Fruit fly (Drosophila melanogaster): ENCODE measurements around the gene CG13126.

CG13126 gene

dm6 chr2L:9908468-9908967, 45.5 kb downstream of the CG13126 start, which contains the start of gene CG13124:
CG13124 (minus strand) TSS chr2L:9908633.
- TF ChIP-seq cic (GFP tag; optimal IDR thresholded peaks at IDR 0.05) (peak; percentile 33), tj (GFP tag; optimal IDR thresholded peaks at IDR 0.05) (peak; percentile 14), CG7101 (tag; optimal IDR thresholded peaks at IDR 0.05) (peak; percentile 31), Hr96 (GFP tag; optimal IDR thresholded peaks at IDR 0.05) (peak; percentile 6), CG33017 (tag; optimal IDR thresholded peaks at IDR 0.05) (peak; percentile 52), Mnt (GFP tag; optimal IDR thresholded peaks at IDR 0.05) (peak; percentile 46), CG5204 (GFP tag; optimal IDR thresholded peaks at IDR 0.05) (no peak), ovo (GFP tag; optimal IDR thresholded peaks at IDR 0.05) (no peak), CG14711 (tag; optimal IDR thresholded peaks at IDR 0.05) (peak; percentile 91)

- no peak for TF ChIP-seq pad (GFP tag; optimal IDR thresholded peaks at IDR 0.05)
- TF ChIP-seq Hr96 (GFP tag; optimal IDR thresholded peaks at IDR 0.05), result no peak
- peak; percentile 5 for TF ChIP-seq CG11617 (GFP tag; optimal IDR thresholded peaks at IDR 0.05)
- no peak for TF ChIP-seq toe (GFP tag; optimal IDR thresholded peaks at IDR 0.05)
- no peak for TF ChIP-seq CG1620 (GFP tag; optimal IDR thresholded peaks at IDR 0.05)
- TF ChIP-seq Mnt (GFP tag; optimal IDR thresholded peaks at IDR 0.05), result peak; percentile 35
- TF ChIP-seq kay (GFP tag; ENCODE audit: borderline replicate concordance), result peak; percentile 95
- TF ChIP-seq CG14711 (tag; optimal IDR thresholded peaks at IDR 0.05), result no peak
- no peak for TF ChIP-seq CG12768 (GFP tag; optimal IDR thresholded peaks at IDR 0.05)
- TF ChIP-seq Clk (GFP tag; optimal IDR thresholded peaks at IDR 0.05), result no peak
- TF ChIP-seq cnc (optimal IDR thresholded peaks at IDR 0.05), result no peak
- TF ChIP-seq cic (GFP tag; optimal IDR thresholded peaks at IDR 0.05), result peak; percentile 18
These were observed 46.4 kb downstream of the CG13126 start for dm6 chr2L:9907320-9908256.

- TF ChIP-seq tj (GFP tag; optimal IDR thresholded peaks at IDR 0.05), result no peak
- TF ChIP-seq cnc (optimal IDR thresholded peaks at IDR 0.05), result no peak
- TF ChIP-seq pad (GFP tag; optimal IDR thresholded peaks at IDR 0.05), result no peak
- TF ChIP-seq kay (GFP tag; ENCODE audit: borderline replicate concordance), result peak; percentile 80
These were observed 47.3 kb downstream of the CG13126 start for dm6 chr2L:9906641-9907040.

- TF ChIP-seq CG33017 (tag; optimal IDR thresholded peaks at IDR 0.05), result no peak
- TF ChIP-seq CG12768 (GFP tag; optimal IDR thresholded peaks at IDR 0.05), result no peak
These were observed 51.0 kb downstream of the CG13126 start, which contains the start of gene Muc30E for dm6 chr2L:9903028-9903427. Muc30E (minus strand) TSS chr2L:9903128.
